Fruit fly (Drosophila melanogaster) whole organism, embryonic: ENCODE results near the gene CG31974.

Source experiments
- Atf6 ChIP-seq: fragments of 200-800 bp; sonication (Bioruptor generic); IDR thresholded peaks from 2 replicates; pipeline ENCODE4 v1.3.6; 2022; ENCODE audit warnings: missing biosample characterization, missing genetic modification characterization
- B-H1 ChIP-seq: fragments of 200-800 bp; sonication (Bioruptor generic); IDR thresholded peaks from 3 replicates; pipeline ENCODE4 v1.3.6; 2022; ENCODE audit warnings: missing biosample characterization, missing genetic modification characterization
- BEAF-32 ChIP-seq: fragments of 200-800 bp; sonication (Bioruptor generic); optimal IDR thresholded peaks from 3 replicates; lab custom pipeline; 2017; ENCODE audit warnings: missing biosample characterization, missing genetic modification characterization, mild to moderate bottlenecking, moderate library complexity, missing genetic modification reagents
- CG10543 ChIP-seq: fragments of 200-800 bp; sonication (Bioruptor generic); optimal IDR thresholded peaks from 3 replicates; lab custom pipeline; 2017; ENCODE audit warnings: missing biosample characterization, mild to moderate bottlenecking, missing genetic modification characterization, moderate library complexity
- CG11504 ChIP-seq: fragments of 200-800 bp; sonication (Bioruptor generic); optimal IDR thresholded peaks from 3 replicates; lab custom pipeline; 2019; ENCODE audit warnings: missing biosample characterization, mild to moderate bottlenecking, missing genetic modification characterization, moderate library complexity
- CG12391 ChIP-seq: fragments of 200-800 bp; sonication (Bioruptor generic); optimal IDR thresholded peaks from 3 replicates; lab custom pipeline; 2018; ENCODE audit warnings: missing biosample characterization, mild to moderate bottlenecking, missing genetic modification characterization, moderate library complexity
- CG12769 ChIP-seq: fragments of 200-800 bp; sonication (Bioruptor generic); optimal IDR thresholded peaks from 2 replicates; lab custom pipeline; 2019; ENCODE audit warnings: missing biosample characterization, mild to moderate bottlenecking, missing genetic modification characterization, moderate library complexity
- CG14014 ChIP-seq: fragments of 200-800 bp; sonication (Bioruptor generic); IDR thresholded peaks from 2 replicates; pipeline ENCODE4 v1.3.6; 2022; ENCODE audit warnings: missing biosample characterization, missing genetic modification characterization
- CG15514 ChIP-seq: fragments of 200-800 bp; sonication (Bioruptor generic); optimal IDR thresholded peaks from 3 replicates; lab custom pipeline; 2017; ENCODE audit warnings: missing biosample characterization, missing genetic modification characterization, mild to moderate bottlenecking, moderate library complexity, missing genetic modification reagents
- CG18011 ChIP-seq: fragments of 200-800 bp; sonication (Bioruptor generic); optimal IDR thresholded peaks from 2 replicates; lab custom pipeline; 2017; ENCODE audit warnings: missing biosample characterization, missing genetic modification characterization, mild to moderate bottlenecking, moderate library complexity, missing genotype
- CG4424 ChIP-seq: fragments of 200-800 bp; sonication (Bioruptor generic); optimal IDR thresholded peaks from 3 replicates; lab custom pipeline; 2016; ENCODE audit warnings: missing biosample characterization, missing genetic modification characterization
- CG7271 ChIP-seq: fragments of 200-800 bp; sonication (Bioruptor generic); optimal IDR thresholded peaks from 2 replicates; lab custom pipeline; 2018; ENCODE audit warnings: missing biosample characterization, mild to moderate bottlenecking, missing genetic modification characterization, moderate library complexity
- CG7928 ChIP-seq: fragments of 200-800 bp; sonication (Bioruptor generic); optimal IDR thresholded peaks from 2 replicates; lab custom pipeline; 2017; ENCODE audit warnings: missing biosample characterization, mild to moderate bottlenecking, missing genetic modification characterization
- CG8388 ChIP-seq: fragments of 200-800 bp; sonication (Bioruptor generic); optimal IDR thresholded peaks from 2 replicates; lab custom pipeline; 2019; ENCODE audit warnings: missing biosample characterization, mild to moderate bottlenecking, missing genetic modification characterization, moderate library complexity
- CG9932 ChIP-seq: fragments of 200-800 bp; sonication (Bioruptor generic); IDR thresholded peaks from 2 replicates; pipeline ENCODE4 v1.3.6; 2022; ENCODE audit warnings: missing biosample characterization, missing genetic modification characterization
- GATAe ChIP-seq: fragments of 200-800 bp; sonication (Bioruptor generic); conservative IDR thresholded peaks from 2 replicates; pipeline ENCODE4 v1.3.6; 2022; ENCODE audit warnings: missing biosample characterization, missing genetic modification characterization
- Hr39 ChIP-seq: fragments of >200 bp; optimal IDR thresholded peaks from 2 replicates; lab custom pipeline; 2017
- Jarid2 ChIP-seq: fragments of 200-800 bp; sonication (Bioruptor generic); optimal IDR thresholded peaks from 3 replicates; lab custom pipeline; 2017; ENCODE audit warnings: mild to moderate bottlenecking, missing biosample characterization, missing genetic modification reagents, missing genetic modification characterization
- NC2α ChIP-seq: fragments of 200-800 bp; sonication (Bioruptor generic); optimal IDR thresholded peaks from 2 replicates; lab custom pipeline; 2016; ENCODE audit warnings: missing biosample characterization, missing genetic modification characterization
- Oli ChIP-seq: fragments of 200-800 bp; sonication (Bioruptor generic); optimal IDR thresholded peaks from 2 replicates; lab custom pipeline; 2018; ENCODE audit warnings: missing biosample characterization, mild to moderate bottlenecking, missing genetic modification characterization, moderate library complexity
- Pdp1 ChIP-seq, 2 experiments: fragments of 200-800 bp; sonication (Bioruptor generic); optimal IDR thresholded peaks; 3 replicates each; lab custom pipeline; 2016; ENCODE audit warnings: missing biosample characterization in 2 of 2, missing genetic modification characterization in 2 of 2, mild to moderate bottlenecking in 1 of 2, moderate library complexity in 1 of 2
- Six4 ChIP-seq: fragments of 200-800 bp; sonication (Bioruptor generic); optimal IDR thresholded peaks from 2 replicates; lab custom pipeline; 2016; ENCODE audit warnings: missing biosample characterization, missing genetic modification characterization
- Trl ChIP-seq, 3 experiments: fragments of >200 bp in 2 of 3; fragments of 200-800 bp in 1 of 3; sonication (Bioruptor generic) in 1 of 3; optimal IDR thresholded peaks; 2 replicates in 1 of 3; 3 replicates in 2 of 3; lab custom pipeline; 2016 to 2017; ENCODE audit warnings: missing biosample characterization in 1 of 3, missing genetic modification characterization in 1 of 3
- YL-1 ChIP-seq: fragments of 200-800 bp; sonication (Bioruptor generic); optimal IDR thresholded peaks from 3 replicates; lab custom pipeline; 2017; ENCODE audit warnings: missing biosample characterization, mild to moderate bottlenecking, missing genetic modification characterization
- ab ChIP-seq: fragments of 200-800 bp; sonication (Bioruptor generic); optimal IDR thresholded peaks from 2 replicates; lab custom pipeline; 2016; ENCODE audit warnings: missing biosample characterization, missing genetic modification characterization
- al ChIP-seq: fragments of 200-800 bp; sonication (Bioruptor generic); IDR thresholded peaks from 2 replicates; pipeline ENCODE4 v1.3.6; 2022; ENCODE audit warnings: missing biosample characterization, missing genetic modification characterization
- dpn ChIP-seq, 2 experiments: fragments of 200-800 bp; sonication (Bioruptor generic); optimal IDR thresholded peaks; 3 replicates each; lab custom pipeline; 2016; ENCODE audit warnings: missing biosample characterization in 2 of 2, missing genetic modification characterization in 2 of 2
- fd102C ChIP-seq: fragments of 200-800 bp; sonication (Bioruptor generic); optimal IDR thresholded peaks from 2 replicates; lab custom pipeline; 2018; ENCODE audit warnings: missing biosample characterization, mild to moderate bottlenecking, missing genetic modification characterization, moderate library complexity
- fd64A ChIP-seq: fragments of 200-800 bp; sonication (Bioruptor generic); optimal IDR thresholded peaks from 3 replicates; lab custom pipeline; 2018; ENCODE audit warnings: missing biosample characterization, mild to moderate bottlenecking, missing genetic modification characterization
- gsb ChIP-seq: fragments of 200-800 bp; sonication (Bioruptor generic); IDR thresholded peaks from 2 replicates; pipeline ENCODE4 v1.3.6; 2022; ENCODE audit warnings: missing biosample characterization, missing genetic modification characterization
- gsb-n ChIP-seq: fragments of 200-800 bp; sonication (Bioruptor generic); optimal IDR thresholded peaks from 3 replicates; lab custom pipeline; 2018; ENCODE audit warnings: missing biosample characterization, mild to moderate bottlenecking, missing genetic modification characterization
- her ChIP-seq: fragments of 200-800 bp; sonication (Bioruptor generic); optimal IDR thresholded peaks from 2 replicates; lab custom pipeline; 2016; ENCODE audit warnings: missing biosample characterization, missing genetic modification characterization
- kni ChIP-seq: fragments of 200-800 bp; sonication (Bioruptor generic); optimal IDR thresholded peaks from 3 replicates; lab custom pipeline; 2017; ENCODE audit warnings: mild to moderate bottlenecking, missing biosample characterization, missing genetic modification reagents, missing genetic modification characterization
- knrl ChIP-seq: fragments of 200-800 bp; sonication (Bioruptor generic); IDR thresholded peaks from 3 replicates; pipeline ENCODE4 v1.3.6; 2022; ENCODE audit warnings: missing biosample characterization, missing genetic modification characterization; ENCODE audit not compliant: partially characterized antibody
- lab ChIP-seq: fragments of 200-800 bp; sonication (Bioruptor generic); optimal IDR thresholded peaks from 3 replicates; lab custom pipeline; 2017; ENCODE audit warnings: missing biosample characterization, missing genetic modification characterization, mild to moderate bottlenecking, moderate library complexity, missing genetic modification reagents
- lbe ChIP-seq: fragments of 200-800 bp; sonication (Bioruptor generic); optimal IDR thresholded peaks from 2 replicates; lab custom pipeline; 2016; ENCODE audit warnings: missing biosample characterization, mild to moderate bottlenecking, missing genetic modification characterization
- lmd ChIP-seq: fragments of 200-800 bp; sonication (Bioruptor generic); IDR thresholded peaks from 2 replicates; pipeline ENCODE4 v1.3.6; 2022; ENCODE audit warnings: missing biosample characterization, missing genetic modification characterization
- oc ChIP-seq: fragments of 200-800 bp; sonication (Bioruptor generic); optimal IDR thresholded peaks from 2 replicates; lab custom pipeline; 2018; ENCODE audit warnings: missing biosample characterization, mild to moderate bottlenecking, missing genetic modification characterization, moderate library complexity
- pho ChIP-seq: fragments of 200-800 bp; sonication (Bioruptor generic); optimal IDR thresholded peaks from 2 replicates; lab custom pipeline; 2016; ENCODE audit warnings: missing biosample characterization, missing genetic modification characterization
- scrt ChIP-seq: fragments of 200-800 bp; sonication (Bioruptor generic); optimal IDR thresholded peaks from 2 replicates; lab custom pipeline; 2018; ENCODE audit warnings: missing biosample characterization, mild to moderate bottlenecking, missing genetic modification characterization, moderate library complexity
- sima ChIP-seq: fragments of 200-800 bp; sonication (Bioruptor generic); optimal IDR thresholded peaks from 2 replicates; lab custom pipeline; 2016; ENCODE audit warnings: missing biosample characterization, missing genetic modification characterization
- sisA ChIP-seq: fragments of 200-800 bp; sonication (Bioruptor generic); IDR thresholded peaks from 2 replicates; pipeline ENCODE4 v1.3.6; 2022; ENCODE audit warnings: missing biosample characterization, missing genetic modification characterization
- sna ChIP-seq: fragments of 200-800 bp; sonication (Bioruptor generic); IDR thresholded peaks from 2 replicates; pipeline ENCODE4 v1.3.6; 2022; ENCODE audit warnings: missing biosample characterization, missing genetic modification characterization; ENCODE audit not compliant: partially characterized antibody
- sqz ChIP-seq: fragments of 200-800 bp; sonication (Bioruptor generic); optimal IDR thresholded peaks from 3 replicates; lab custom pipeline; 2018; ENCODE audit warnings: missing biosample characterization, mild to moderate bottlenecking, missing genetic modification characterization
- tio ChIP-seq: fragments of 200-800 bp; sonication (Bioruptor generic); optimal IDR thresholded peaks from 2 replicates; lab custom pipeline; 2017; ENCODE audit warnings: missing biosample characterization, missing genetic modification characterization, inconsistent platforms
- unpg ChIP-seq: fragments of 200-800 bp; sonication (Bioruptor generic); optimal IDR thresholded peaks from 3 replicates; lab custom pipeline; 2018; ENCODE audit warnings: missing biosample characterization, mild to moderate bottlenecking, missing genetic modification characterization, moderate library complexity
- zfh1 ChIP-seq: fragments of 200-800 bp; sonication (Bioruptor generic); IDR thresholded peaks from 3 replicates; pipeline ENCODE4 v1.3.6; 2022; ENCODE audit warnings: missing biosample characterization, missing genetic modification characterization

The CG31974 gene

DNA sequence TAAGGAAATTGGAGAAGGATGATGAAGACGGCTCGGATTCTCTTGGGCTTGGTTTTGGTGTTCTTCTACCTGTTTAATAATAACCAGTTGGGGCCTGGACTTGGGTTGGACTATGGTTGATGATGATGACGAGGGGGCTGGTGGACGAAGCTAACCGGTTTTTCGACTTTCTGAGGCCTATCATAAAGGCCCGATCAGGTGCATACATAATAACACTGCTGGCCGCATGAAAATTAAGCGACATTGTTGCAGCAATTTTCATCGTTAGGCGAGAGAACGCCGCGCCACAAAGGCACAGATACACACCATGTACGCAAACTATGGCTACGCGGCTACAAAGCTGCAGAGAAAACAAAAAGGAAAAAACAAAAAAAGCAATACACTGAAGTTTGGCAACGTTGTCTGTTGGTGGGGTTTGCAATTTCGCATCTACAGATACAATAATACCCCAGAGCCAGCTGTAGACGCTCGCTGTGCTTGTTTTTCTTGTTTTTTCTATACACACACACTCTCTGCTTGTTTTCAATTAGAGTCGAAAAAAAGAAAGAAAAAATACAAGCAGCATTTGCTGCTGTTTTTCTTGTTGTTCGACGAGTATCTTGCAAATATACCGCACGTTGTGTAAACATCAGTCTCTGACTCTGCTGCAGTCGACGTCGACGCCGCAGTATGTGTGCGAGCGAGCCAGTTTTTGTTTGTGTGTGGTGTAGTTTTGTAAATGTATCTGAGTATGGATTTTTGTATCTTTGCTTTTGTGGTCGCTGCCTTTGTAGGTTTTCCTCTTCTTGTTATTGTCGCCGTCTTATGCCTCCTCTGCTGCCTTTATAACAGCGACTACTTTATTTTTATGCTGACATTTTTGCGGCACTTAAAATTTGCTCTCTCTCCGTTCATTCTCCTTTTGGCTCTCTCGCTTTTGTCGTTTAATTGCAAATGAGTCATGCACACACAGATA lies 23.5 kb upstream of the CG31974 start:
- TF ChIP-seq CG10543 (GFP tag; lab: Kevin White, UChicago) (peak; percentile 97), Six4 (GFP tag; lab: Kevin White, UChicago) (peak; percentile 14), NC2α (peak; percentile 41), CG9932 (GFP tag; lab: Robert Waterston, UW) (no peak), lab (peak; percentile 95), fd102C (GFP tag; lab: Kevin White, UChicago) (peak; percentile 49), BEAF-32 (GFP tag; lab: Kevin White, UChicago) (no peak), Oli (tag; lab: Kevin White, UChicago) (peak; percentile 3), Atf6 (no peak), gsb (GFP tag; lab: Robert Waterston, UW) (no peak), sisA (GFP tag; lab: Robert Waterston, UW) (no peak), CG12391 (tag; lab: Kevin White, UChicago) (peak; percentile 61), unpg (GFP tag; lab: Kevin White, UChicago) (peak; percentile 68), pho (GFP tag; lab: Kevin White, UChicago) (peak; percentile 69), ab (GFP tag; lab: Kevin White, UChicago) (peak; percentile 47), zfh1 (GFP tag; lab: Robert Waterston, UW) (no peak), CG7928 (GFP tag; lab: Kevin White, UChicago) (no peak), CG14014 (GFP tag; lab: Robert Waterston, UW) (no peak), lbe (peak; percentile 96), CG18011 (GFP tag; lab: Kevin White, UChicago) (peak; percentile 39), sqz (GFP tag; lab: Kevin White, UChicago) (peak; percentile 99), YL-1 (GFP tag; lab: Kevin White, UChicago) (peak; percentile 76), CG7271 (tag; lab: Kevin White, UChicago) (peak; percentile 43), sna (GFP tag; lab: Robert Waterston, UW) (no peak), Trl (optimal IDR thresholded peaks at IDR 0.05; lab: Kevin White, UChicago) (peak; percentile 32 to 84), Trl (GFP tag; optimal IDR thresholded peaks at IDR 0.05; lab: Kevin White, UChicago) (peak; percentile 54), lmd (GFP tag; lab: Robert Waterston, UW) (no peak), dpn (GFP tag; optimal IDR thresholded peaks at IDR 0.05; lab: Kevin White, UChicago) (peak in 1 of 2 experiments; percentile 4), CG15514 (GFP tag; lab: Kevin White, UChicago) (peak; percentile 79), fd64A (GFP tag; lab: Kevin White, UChicago) (peak; percentile 65), CG8388 (GFP tag; lab: Kevin White, UChicago) (peak; percentile 43), B-H1 (GFP tag; lab: Robert Waterston, UW) (no peak), CG12769 (peak; percentile 63), Pdp1 (GFP tag; optimal IDR thresholded peaks at IDR 0.05; lab: Kevin White, UChicago) (peak; percentile 53 to 96), her (GFP tag; lab: Kevin White, UChicago) (peak; percentile 68), Hr39 (lab: Kevin White, UChicago) (no peak), Jarid2 (GFP tag; lab: Kevin White, UChicago) (peak; percentile 68), knrl (GFP tag; lab: Robert Waterston, UW) (no peak), sima (peak; percentile 36), tio (GFP tag; lab: Kevin White, UChicago) (peak; percentile 8), al (no peak), gsb-n (tag; lab: Kevin White, UChicago) (peak; percentile 59), oc (tag; lab: Kevin White, UChicago) (peak; percentile 21), scrt (peak; percentile 84), CG11504 (peak; percentile 66), GATAe (GFP tag; lab: Robert Waterston, UW) (no peak), CG4424 (GFP tag; lab: Kevin White, UChicago) (peak; percentile 36), kni (GFP tag; lab: Kevin White, UChicago) (peak; percentile 96)
